Worm (Caenorhabditis elegans): ENCODE measurements around the gene C50H2.5.

DNA sequence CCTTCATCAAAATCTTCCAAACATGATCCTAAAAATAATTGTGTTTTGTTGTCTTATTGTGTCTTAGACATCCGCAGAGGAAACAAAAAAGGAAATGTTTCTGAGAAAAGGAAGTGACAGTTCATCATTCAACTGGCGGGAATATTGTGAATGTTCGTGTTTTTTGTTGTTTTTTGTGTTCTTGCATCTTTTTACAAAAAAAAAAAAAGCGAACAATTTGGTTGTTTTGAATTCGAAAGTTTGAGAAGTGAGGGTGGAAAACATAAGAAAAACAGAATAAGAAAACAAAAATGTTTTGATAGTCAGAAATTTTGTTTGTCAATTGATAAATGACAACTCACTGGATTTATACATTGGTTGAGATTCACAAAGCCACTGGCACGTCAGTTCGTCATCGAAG lies 8.9 kb upstream of the C50H2.5 start:
- TF ChIP-seq ZK546.5 (tag; optimal IDR thresholded peaks at IDR 0.05) (no peak), T20F7.1 (GFP tag; optimal IDR thresholded peaks at IDR 0.05) (no peak), lir-3 (tag; optimal IDR thresholded peaks at IDR 0.05) (no peak), fos-1 (tag; optimal IDR thresholded peaks at IDR 0.05) (no peak), ama-1 (optimal IDR thresholded peaks at IDR 0.05) (no peak), dpl-1 (GFP tag; optimal IDR thresholded peaks at IDR 0.05) (no peak), zag-1 (tag; optimal IDR thresholded peaks at IDR 0.05) (no peak), dmd-6 (GFP tag; IDR thresholded peaks at IDR 0.05) (no peak)
